Fruit fly (Drosophila melanogaster): ENCODE results near the gene Pgls.

dm6 chrX:10822678-10823440 is 24.4 kb upstream of the Pgls start:
- no peak for TF ChIP-seq insv (optimal IDR thresholded peaks at IDR 0.05)
- no peak for TF ChIP-seq Myc (optimal IDR thresholded peaks at IDR 0.05)
- no peak for TF ChIP-seq Sin3A (optimal IDR thresholded peaks at IDR 0.05)
